Worm (Caenorhabditis elegans) whole organism, L1 larva: Measurements from ENCODE around the gene gtl-1.
A peak's percentile ranks its signal among the peaks of the same experiment; 100 is the strongest.

Experiments
- alr-1 ChIP-seq: fragments of 200-800 bp; sonication (Bioruptor generic); optimal IDR thresholded peaks from 2 replicates; lab custom pipeline; 2018; ENCODE audit warnings: borderline replicate concordance, mild to moderate bottlenecking, missing genetic modification characterization, missing compliant biosample characterization
- blmp-1 ChIP-seq: fragments of 150-350 bp; optimal IDR thresholded peaks from 2 replicates; lab custom pipeline; 2014; ENCODE audit warnings: missing biosample characterization, missing genetic modification characterization
- ceh-82 ChIP-seq, 3 experiments: fragments of 150-350 bp in 1 of 3; sonication (generic microtip) in 2 of 3; optimal IDR thresholded peaks; 2 replicates each; lab custom pipeline; 2014 to 2017; ENCODE audit warnings: missing biosample characterization in 3 of 3, missing genetic modification characterization in 3 of 3
- ceh-90 ChIP-seq: sonication (generic microtip); optimal IDR thresholded peaks from 2 replicates; lab custom pipeline; 2016; ENCODE audit warnings: missing genetic modification characterization, missing compliant biosample characterization
- egl-27 ChIP-seq, 2 experiments: fragments of 150-350 bp in 1 of 2; sonication (generic microtip); optimal IDR thresholded peaks; 3 replicates each; lab custom pipeline; 2017 to 2018; ENCODE audit warnings: missing biosample characterization in 2 of 2, missing genetic modification characterization in 2 of 2, missing genetic modification reagents in 2 of 2
- fkh-10 ChIP-seq: sonication (generic microtip); optimal IDR thresholded peaks from 2 replicates; lab custom pipeline; 2017; ENCODE audit warnings: missing biosample characterization, missing genetic modification reagents, missing genetic modification characterization
- skn-1 ChIP-seq: fragments of 150-350 bp; optimal IDR thresholded peaks from 2 replicates; lab custom pipeline; 2014; ENCODE audit warnings: missing biosample characterization, missing genetic modification characterization
- zag-1 ChIP-seq: fragments of 150-350 bp; optimal IDR thresholded peaks from 2 replicates; lab custom pipeline; 2014; ENCODE audit warnings: missing biosample characterization, missing genetic modification characterization
- ztf-4 ChIP-seq: fragments of 150-350 bp; optimal IDR thresholded peaks from 2 replicates; lab custom pipeline; 2014; ENCODE audit warnings: missing biosample characterization, missing genetic modification characterization

DNA sequence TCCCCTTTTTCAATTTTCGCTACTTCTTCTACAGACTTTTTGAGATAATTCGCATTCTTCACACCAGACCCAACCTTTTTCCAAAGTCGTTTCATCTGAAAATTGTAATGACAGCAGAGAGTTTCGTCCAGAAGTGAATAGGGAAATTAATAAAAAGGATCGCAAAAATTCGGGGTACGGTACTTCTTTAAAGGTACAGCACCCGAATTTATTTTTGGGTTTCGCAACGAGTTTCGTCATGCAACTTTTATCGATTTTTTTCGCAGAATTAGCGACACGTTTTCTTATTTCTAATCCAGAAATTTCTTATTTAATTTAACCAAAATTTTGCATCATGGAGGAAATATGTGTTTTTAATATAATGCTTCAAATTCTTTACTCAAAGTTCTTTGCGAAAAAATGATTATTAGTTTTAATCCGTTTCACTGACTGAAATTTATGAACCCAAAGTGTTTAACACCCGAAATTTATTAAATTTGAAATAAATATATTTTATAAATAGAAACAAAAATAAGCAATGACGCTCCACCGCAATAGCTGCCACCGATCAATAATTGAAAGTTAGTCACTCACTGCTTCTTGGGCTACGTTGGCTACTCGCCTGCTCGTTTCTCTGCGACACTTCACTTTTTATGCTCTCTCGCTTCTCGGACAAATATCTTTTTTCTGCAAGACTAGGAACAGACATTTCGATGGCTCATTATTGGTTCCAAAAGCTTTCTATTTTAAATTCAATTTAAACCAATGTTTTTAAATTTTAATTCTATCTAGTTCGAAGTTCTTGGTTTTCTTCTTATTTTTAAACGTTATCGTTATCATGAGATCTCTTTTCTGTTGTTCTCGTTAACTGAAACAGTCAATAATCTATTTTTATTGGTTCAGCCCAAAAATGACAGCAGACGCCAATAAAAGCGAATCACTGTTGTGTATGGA lies 39.1 kb upstream of the gtl-1 start, which contains the start of the genes B0035.15 and dnj-1:
- TF ChIP-seq egl-27 (tag; optimal IDR thresholded peaks at IDR 0.05; lab: Kevin White, UChicago): no peak
- TF ChIP-seq ztf-4 (tag; lab: Kevin White, UChicago): no peak
- TF ChIP-seq fkh-10 (GFP tag; lab: Kevin White, UChicago): no peak
- no peak for TF ChIP-seq skn-1 (tag; lab: Kevin White, UChicago)
- TF ChIP-seq zag-1 (tag; lab: Kevin White, UChicago): no peak
- peak; percentile 89 for TF ChIP-seq blmp-1 (tag; lab: Kevin White, UChicago)
- TF ChIP-seq ceh-82 (tag; optimal IDR thresholded peaks at IDR 0.05; lab: Kevin White, UChicago): peak in 2 of 3 experiments; percentile 19 to 39
- no peak for TF ChIP-seq ceh-90
- no peak for TF ChIP-seq alr-1 (tag; lab: Kevin White, UChicago)
